Worm (Caenorhabditis elegans): ENCODE measurements around the gene R07E4.3.

DNA sequence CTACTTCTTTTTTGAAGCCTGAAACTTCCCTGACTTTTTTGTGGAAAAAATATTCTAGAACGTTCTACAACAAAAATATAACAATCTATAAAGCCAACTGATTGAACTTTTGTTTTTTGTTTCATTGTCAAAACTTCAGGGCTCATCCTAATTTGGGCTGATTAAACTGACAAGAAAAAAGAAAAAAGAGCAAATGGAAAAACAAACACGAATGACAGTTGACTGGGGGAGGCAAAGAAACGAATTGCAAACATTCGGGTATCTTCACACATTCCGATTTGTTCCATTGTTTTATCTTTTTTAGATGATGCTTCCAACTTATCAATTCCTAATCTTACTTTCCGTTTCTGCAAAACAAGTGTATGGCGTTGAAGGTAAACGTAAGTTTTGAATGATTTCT, 17.8 kb upstream of the R07E4.3 start, which contains the start of gene C46F4.3:
- no peak for TF ChIP-seq ama-1 (optimal IDR thresholded peaks at IDR 0.05)
- TF ChIP-seq ceh-36 (tag; optimal IDR thresholded peaks at IDR 0.05): no peak
- TF ChIP-seq scrt-1 (GFP tag; IDR thresholded peaks at IDR 0.05): no peak
- TF ChIP-seq hmbx-1 (tag; optimal IDR thresholded peaks at IDR 0.05): no peak
- TF ChIP-seq tbx-11 (GFP tag; IDR thresholded peaks at IDR 0.05): no peak

Measured in whole organism, early embryonic.